Worm (Caenorhabditis elegans) whole organism, late embryonic: ENCODE results near the gene T11B7.2.

Experiments
- C38D4.7 ChIP-seq: fragments of 200-800 bp; sonication (Bioruptor generic); optimal IDR thresholded peaks from 2 replicates; lab custom pipeline; 2018; ENCODE audit warnings: mild to moderate bottlenecking, missing genetic modification characterization, moderate library complexity, missing compliant biosample characterization
- ahr-1 ChIP-seq: sonication (generic microtip); optimal IDR thresholded peaks from 2 replicates; lab custom pipeline; 2016; ENCODE audit warnings: missing genetic modification characterization, missing compliant biosample characterization
- ceh-19 ChIP-seq: fragments of 200-800 bp; sonication (Bioruptor generic); optimal IDR thresholded peaks from 2 replicates; lab custom pipeline; 2018; ENCODE audit warnings: mild to moderate bottlenecking, missing genetic modification characterization, missing compliant biosample characterization
- ceh-22 ChIP-seq: sonication (generic microtip); optimal IDR thresholded peaks from 2 replicates; lab custom pipeline; 2017; ENCODE audit warnings: missing biosample characterization, missing genetic modification characterization
- ceh-24 ChIP-seq: sonication (generic microtip); optimal IDR thresholded peaks from 2 replicates; lab custom pipeline; 2016; ENCODE audit warnings: mild to moderate bottlenecking, missing genetic modification characterization, missing compliant biosample characterization
- ceh-30 ChIP-seq: fragments of 150-350 bp; optimal IDR thresholded peaks from 2 replicates; lab custom pipeline; 2014; ENCODE audit warnings: missing biosample characterization, missing genetic modification characterization
- ceh-34 ChIP-seq: sonication (generic microtip); optimal IDR thresholded peaks from 2 replicates; lab custom pipeline; 2016; ENCODE audit warnings: mild to moderate bottlenecking, missing genetic modification characterization, missing compliant biosample characterization
- ceh-48 ChIP-seq: sonication (generic microtip); optimal IDR thresholded peaks from 2 replicates; lab custom pipeline; 2016; ENCODE audit warnings: missing genetic modification characterization, inconsistent platforms, missing compliant biosample characterization
- fax-1 ChIP-seq: sonication (generic microtip); optimal IDR thresholded peaks from 2 replicates; lab custom pipeline; 2016; ENCODE audit warnings: missing genotype, missing genetic modification characterization, missing compliant biosample characterization
- hlh-13 ChIP-seq: fragments of 200-800 bp; sonication (Bioruptor generic); optimal IDR thresholded peaks from 2 replicates; lab custom pipeline; 2018; ENCODE audit warnings: mild to moderate bottlenecking, missing genetic modification characterization, missing compliant biosample characterization
- nhr-11 ChIP-seq: fragments of 150-350 bp; optimal IDR thresholded peaks from 2 replicates; lab custom pipeline; 2014; ENCODE audit warnings: missing biosample characterization, missing genetic modification characterization
- pat-9 ChIP-seq: fragments of 200-800 bp; sonication (Bioruptor generic); optimal IDR thresholded peaks from 2 replicates; lab custom pipeline; 2018; ENCODE audit warnings: mild to moderate bottlenecking, missing genetic modification characterization, moderate library complexity, missing compliant biosample characterization
- unc-86 ChIP-seq: sonication (generic microtip); optimal IDR thresholded peaks from 2 replicates; lab custom pipeline; 2016; ENCODE audit warnings: missing genetic modification characterization, missing compliant biosample characterization
- zip-5 ChIP-seq: sonication (generic microtip); optimal IDR thresholded peaks from 2 replicates; lab custom pipeline; 2016; ENCODE audit warnings: missing genetic modification characterization, missing compliant biosample characterization

ce11 chrIV:8891131-8891530 lies 46.8 kb upstream of the T11B7.2 start, which contains the start of gene spr-2:
- TF ChIP-seq ceh-19 (GFP tag; lab: Kevin White, UChicago) (no peak), hlh-13 (GFP tag; lab: Kevin White, UChicago) (no peak), ceh-22 (tag; lab: Kevin White, UChicago) (no peak), ceh-48 (tag; lab: Kevin White, UChicago) (no peak), fax-1 (tag; lab: Kevin White, UChicago) (no peak), zip-5 (tag; lab: Kevin White, UChicago) (no peak), pat-9 (tag; lab: Kevin White, UChicago) (no peak), C38D4.7 (GFP tag; lab: Kevin White, UChicago) (no peak), ceh-30 (peak; percentile 13), unc-86 (tag; lab: Kevin White, UChicago) (peak; percentile 36), ceh-24 (tag; lab: Kevin White, UChicago) (no peak), nhr-11 (tag; lab: Kevin White, UChicago) (no peak), ahr-1 (tag; lab: Kevin White, UChicago) (no peak), ceh-34 (tag; lab: Kevin White, UChicago) (no peak)
